Fruit fly (Drosophila melanogaster) whole organism: ENCODE data around the gene CG1529.

Source experiments
- Dll ChIP-seq: fragments of >200 bp; optimal IDR thresholded peaks from 2 replicates; lab custom pipeline; 2017
- pan ChIP-seq: fragments of >200 bp; optimal IDR thresholded peaks from 2 replicates; lab custom pipeline; 2017

DNA sequence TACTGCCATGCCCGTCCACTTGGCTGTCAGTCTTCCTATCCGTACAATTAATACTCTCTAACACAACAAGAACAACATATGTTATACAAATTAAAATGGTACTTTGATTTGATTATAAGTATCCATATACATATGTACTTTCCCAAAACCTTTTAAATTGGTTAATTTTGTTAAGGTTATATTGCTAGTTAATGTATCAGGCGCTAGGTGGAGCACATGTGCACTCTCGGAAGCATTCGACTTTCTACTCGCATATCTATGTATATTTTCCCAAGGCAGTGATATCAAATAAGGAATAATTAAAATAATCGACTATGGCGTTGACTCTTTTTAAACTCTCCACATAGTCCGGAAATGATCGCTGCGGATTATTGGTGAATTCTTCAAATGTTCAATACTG lies 14.2 kb downstream of the CG1529 start:
- TF ChIP-seq pan (lab: Kevin White, UChicago) (no peak), Dll (no peak)
